Fruit fly (Drosophila melanogaster): ENCODE data around the gene CG42337.

- TF ChIP-seq pnt (GFP tag; optimal IDR thresholded peaks at IDR 0.05) (no peak), tna (GFP tag; IDR thresholded peaks at IDR 0.05; ENCODE audit: partially characterized antibody) (peak; percentile 20; the same call in 1 of the 2 replicates), wdn (GFP tag; IDR thresholded peaks at IDR 0.05) (no peak), ase (GFP tag; IDR thresholded peaks at IDR 0.05) (no peak), odd (GFP tag; optimal IDR thresholded peaks at IDR 0.05) (peak; percentile 25), CrebB (tag; optimal IDR thresholded peaks at IDR 0.05) (no peak), fru (optimal IDR thresholded peaks at IDR 0.05) (no peak), Sin3A (optimal IDR thresholded peaks at IDR 0.05) (no peak), ttk (GFP tag; IDR thresholded peaks at IDR 0.05) (no peak), zfh1 (GFP tag; IDR thresholded peaks at IDR 0.05) (no peak), trem (tag; optimal IDR thresholded peaks at IDR 0.05) (no peak), psq (GFP tag; optimal IDR thresholded peaks at IDR 0.05) (peak; percentile 77)
Observed at dm6 chr3L:21239999-21240509, 46.9 kb upstream of the CG42337 start.

Data from whole organism, embryonic.